Worm (Caenorhabditis elegans): Measurements from ENCODE around the gene D2024.5.

The D2024.5 gene

ce11 chrIV:7211313-7211712 lies 16.8 kb downstream of the D2024.5 start:
- no peak for TF ChIP-seq elt-3 (tag; optimal IDR thresholded peaks at IDR 0.05)
- TF ChIP-seq snpc-4 (tag; optimal IDR thresholded peaks at IDR 0.05), result no peak
- no peak for TF ChIP-seq nhr-237 (tag; optimal IDR thresholded peaks at IDR 0.05)
- no peak for TF ChIP-seq ceh-43 (GFP tag; optimal IDR thresholded peaks at IDR 0.05)
- TF ChIP-seq nhr-28 (tag; optimal IDR thresholded peaks at IDR 0.05), result no peak
- no peak for TF ChIP-seq mab-5 (tag; optimal IDR thresholded peaks at IDR 0.05)
- TF ChIP-seq lsy-2 (tag; optimal IDR thresholded peaks at IDR 0.05), result no peak
- TF ChIP-seq ceh-39 (tag; optimal IDR thresholded peaks at IDR 0.05), result no peak
- no peak for TF ChIP-seq flh-1 (GFP tag; optimal IDR thresholded peaks at IDR 0.05)

DNA sequence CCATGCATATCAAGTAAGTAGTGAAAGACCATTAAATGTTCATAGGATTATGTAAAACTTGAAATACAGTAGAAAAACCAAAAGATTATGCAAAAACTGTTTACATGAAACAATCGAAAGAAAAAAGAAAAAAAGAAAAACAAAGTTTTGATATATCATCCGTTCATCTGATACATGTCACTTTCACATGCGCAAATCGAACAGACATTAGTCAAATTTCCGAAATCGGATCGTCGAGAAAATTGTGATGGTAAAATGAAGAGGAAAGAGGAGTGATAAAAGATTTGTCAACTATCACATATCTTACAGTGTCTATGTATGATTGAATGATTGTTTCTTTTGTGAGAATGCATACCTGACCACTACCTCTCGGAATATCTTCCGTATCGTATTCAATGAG lies 19.1 kb downstream of the D2024.5 start:
- TF ChIP-seq sptf-1 (tag; optimal IDR thresholded peaks at IDR 0.05) (no peak), tbx-8 (GFP tag; optimal IDR thresholded peaks at IDR 0.05) (no peak), lin-32 (GFP tag; optimal IDR thresholded peaks at IDR 0.05) (no peak), flh-1 (GFP tag; optimal IDR thresholded peaks at IDR 0.05) (no peak), nhr-12 (tag; optimal IDR thresholded peaks at IDR 0.05) (no peak), M03D4.4 (tag; optimal IDR thresholded peaks at IDR 0.05) (no peak), nhr-2 (tag; optimal IDR thresholded peaks at IDR 0.05) (no peak), ham-2 (GFP tag; optimal IDR thresholded peaks at IDR 0.05) (no peak), lin-13 (tag; optimal IDR thresholded peaks at IDR 0.05) (no peak), ces-1 (GFP tag; optimal IDR thresholded peaks at IDR 0.05) (no peak), mls-2 (tag; optimal IDR thresholded peaks at IDR 0.05) (no peak), unc-62 (GFP tag; optimal IDR thresholded peaks at IDR 0.05) (no peak), unc-39 (tag; optimal IDR thresholded peaks at IDR 0.05) (no peak), ceh-39 (tag; optimal IDR thresholded peaks at IDR 0.05) (no peak), elt-1 (tag; optimal IDR thresholded peaks at IDR 0.05; ENCODE audit: borderline replicate concordance, insufficient read depth) (no peak)

ce11 chrIV:7205969-7206368 lies 22.1 kb downstream of the D2024.5 start, which contains the start of gene kcc-1:
Gene kcc-1 (plus strand): TSS chrIV:7206269.
- TF ChIP-seq hlh-1 (tag; optimal IDR thresholded peaks at IDR 0.05) (no peak), blmp-1 (tag; optimal IDR thresholded peaks at IDR 0.05) (no peak), nhr-12 (tag; optimal IDR thresholded peaks at IDR 0.05) (no peak), unc-62 (GFP tag; optimal IDR thresholded peaks at IDR 0.05) (no peak), ceh-39 (tag; optimal IDR thresholded peaks at IDR 0.05) (no peak), unc-39 (tag; optimal IDR thresholded peaks at IDR 0.05) (no peak), lin-13 (tag; optimal IDR thresholded peaks at IDR 0.05) (no peak), ztf-11 (tag; optimal IDR thresholded peaks at IDR 0.05) (no peak), cnd-1 (tag; optimal IDR thresholded peaks at IDR 0.05) (no peak), ham-2 (GFP tag; optimal IDR thresholded peaks at IDR 0.05) (no peak)

- TF ChIP-seq flh-1 (GFP tag; optimal IDR thresholded peaks at IDR 0.05) (no peak), tbx-8 (GFP tag; optimal IDR thresholded peaks at IDR 0.05) (no peak), lin-32 (GFP tag; optimal IDR thresholded peaks at IDR 0.05) (no peak), ceh-43 (GFP tag; optimal IDR thresholded peaks at IDR 0.05) (no peak), elt-1 (tag; optimal IDR thresholded peaks at IDR 0.05; ENCODE audit: borderline replicate concordance, insufficient read depth) (no peak), M03D4.4 (tag; optimal IDR thresholded peaks at IDR 0.05) (no peak), cnd-1 (tag; optimal IDR thresholded peaks at IDR 0.05) (no peak), unc-39 (tag; optimal IDR thresholded peaks at IDR 0.05) (no peak), hlh-1 (tag; optimal IDR thresholded peaks at IDR 0.05) (no peak), bed-3 (GFP tag; optimal IDR thresholded peaks at IDR 0.05) (no peak), elt-3 (tag; optimal IDR thresholded peaks at IDR 0.05) (no peak), sptf-1 (tag; optimal IDR thresholded peaks at IDR 0.05) (no peak), nhr-2 (tag; optimal IDR thresholded peaks at IDR 0.05) (no peak), pha-4 (tag; optimal IDR thresholded peaks at IDR 0.05) (no peak), lin-13 (tag; optimal IDR thresholded peaks at IDR 0.05) (no peak), ceh-39 (tag; optimal IDR thresholded peaks at IDR 0.05) (no peak), zip-8 (tag; optimal IDR thresholded peaks at IDR 0.05) (no peak), ceh-83 (GFP tag; optimal IDR thresholded peaks at IDR 0.05) (no peak), nhr-12 (tag; optimal IDR thresholded peaks at IDR 0.05) (no peak), blmp-1 (tag; optimal IDR thresholded peaks at IDR 0.05) (no peak)
Observed at ce11 chrIV:7203696-7204095, 24.4 kb downstream of the D2024.5 start, which contains the start of gene R13A1.3. Gene R13A1.3 (plus strand): TSS chrIV:7203996.

DNA sequence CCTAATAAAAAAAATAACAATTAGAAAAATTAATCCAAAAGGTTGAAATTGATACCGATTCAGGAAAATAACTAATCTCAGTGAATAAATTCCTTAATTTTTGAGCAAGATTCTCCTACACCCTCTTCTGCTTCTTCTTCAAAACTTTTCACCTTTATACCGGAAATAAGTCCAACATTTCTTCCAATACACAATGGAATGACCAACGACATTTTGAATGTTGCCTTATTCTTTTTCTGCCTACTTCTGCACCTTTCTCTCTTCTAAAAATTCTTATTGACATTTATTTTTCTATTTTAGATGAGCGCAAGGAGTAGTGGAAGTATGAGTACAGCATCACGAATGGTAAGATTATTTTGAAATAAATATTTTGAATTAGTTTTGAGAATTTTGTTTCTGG lies 31.3 kb downstream of the D2024.5 start, which contains the start of gene unc-8:
TSS of gene unc-8 (plus strand) at position 301 of the 400 bp plus-strand sequence.
- TF ChIP-seq M03D4.4 (tag; optimal IDR thresholded peaks at IDR 0.05) (no peak), mab-5 (tag; optimal IDR thresholded peaks at IDR 0.05) (no peak), sem-2 (GFP tag; optimal IDR thresholded peaks at IDR 0.05) (no peak), ceh-83 (GFP tag; optimal IDR thresholded peaks at IDR 0.05) (no peak), lin-13 (tag; optimal IDR thresholded peaks at IDR 0.05) (no peak), nhr-28 (tag; optimal IDR thresholded peaks at IDR 0.05) (no peak), hlh-1 (tag; optimal IDR thresholded peaks at IDR 0.05) (no peak), tbx-8 (GFP tag; optimal IDR thresholded peaks at IDR 0.05) (no peak), ceh-43 (GFP tag; optimal IDR thresholded peaks at IDR 0.05) (no peak)

Measured in whole organism, mixed stage, embryonic.